Worm (Caenorhabditis elegans) whole organism, L4 larva: ENCODE measurements around the gene unc-43.

Experiments
- F26F4.8 ChIP-seq: fragments of 200-800 bp; sonication (Bioruptor generic); conservative IDR thresholded peaks from 2 replicates; pipeline ENCODE4 v1.3.6; 2022; ENCODE audit warnings: missing genetic modification characterization, missing compliant biosample characterization
- F37D6.2 ChIP-seq: sonication (generic microtip); optimal IDR thresholded peaks from 2 replicates; lab custom pipeline; 2016; ENCODE audit warnings: mild to moderate bottlenecking, missing genetic modification characterization, missing compliant biosample characterization
- F49E8.2 ChIP-seq: sonication (generic microtip); optimal IDR thresholded peaks from 2 replicates; lab custom pipeline; 2016; ENCODE audit warnings: missing compliant biosample characterization, mild to moderate bottlenecking, missing genetic modification characterization, borderline replicate concordance
- R02D3.7 ChIP-seq: fragments of 150-350 bp; sonication (generic microtip); optimal IDR thresholded peaks from 3 replicates; lab custom pipeline; 2014; ENCODE audit warnings: missing biosample characterization, missing genetic modification characterization
- Y105C5A.15 ChIP-seq: fragments of 200-800 bp; sonication (Bioruptor generic); IDR thresholded peaks from 2 replicates; pipeline ENCODE4 v1.3.6; 2022; ENCODE audit warnings: missing genetic modification characterization, missing compliant biosample characterization
- Y48G9A.11 ChIP-seq: fragments of 200-800 bp; sonication (Bioruptor generic); IDR thresholded peaks from 2 replicates; pipeline ENCODE4 v1.3.6; 2022; ENCODE audit warnings: missing genetic modification reagents, missing genetic modification characterization, missing compliant biosample characterization
- Y5F2A.4 ChIP-seq: fragments of 200-800 bp; sonication (Bioruptor generic); optimal IDR thresholded peaks from 2 replicates; lab custom pipeline; 2018; ENCODE audit warnings: mild to moderate bottlenecking, missing genetic modification characterization, missing compliant biosample characterization
- Y75B8A.6 ChIP-seq: fragments of 200-800 bp; sonication (Bioruptor generic); IDR thresholded peaks from 2 replicates; pipeline ENCODE4 v1.3.6; 2022; ENCODE audit warnings: missing genetic modification reagents, missing genetic modification characterization, missing compliant biosample characterization
- ZK546.5 ChIP-seq, 2 experiments: sonication (generic microtip); optimal IDR thresholded peaks; 2 replicates each; lab custom pipeline; 2017; ENCODE audit warnings: missing biosample characterization in 2 of 2, missing genetic modification characterization in 2 of 2
- aha-1 ChIP-seq: fragments of 150-350 bp; peaks from one replicate; lab custom pipeline; 2014; ENCODE audit warnings: missing biosample characterization, missing genetic modification characterization
- aly-2 ChIP-seq: sonication (generic microtip); optimal IDR thresholded peaks from 2 replicates; lab custom pipeline; 2018; ENCODE audit warnings: missing biosample characterization, missing genetic modification characterization
- ama-1 ChIP-seq: fragments of 150-350 bp; optimal IDR thresholded peaks from 2 replicates; lab custom pipeline; 2014; ENCODE audit warnings: inconsistent platforms, mixed read lengths
- arid-1 ChIP-seq: fragments of 200-800 bp; sonication (Bioruptor generic); conservative IDR thresholded peaks from 2 replicates; pipeline ENCODE4 v1.3.6; 2022; ENCODE audit warnings: missing genetic modification reagents, missing genetic modification characterization, missing compliant biosample characterization
- attf-4 ChIP-seq: sonication (generic microtip); optimal IDR thresholded peaks from 3 replicates; lab custom pipeline; 2017; ENCODE audit warnings: missing biosample characterization, missing genetic modification characterization
- ceh-20 ChIP-seq: fragments of 200-800 bp; sonication (Bioruptor generic); IDR thresholded peaks from 2 replicates; pipeline ENCODE4 v1.3.6; 2022; ENCODE audit warnings: missing genetic modification reagents, missing genetic modification characterization, missing compliant biosample characterization
- ceh-28 ChIP-seq: fragments of 150-350 bp; optimal IDR thresholded peaks from 2 replicates; lab custom pipeline; 2014; ENCODE audit warnings: missing biosample characterization, missing genetic modification reagents, missing genetic modification characterization
- ctbp-1 ChIP-seq: fragments of 200-800 bp; sonication (Bioruptor generic); IDR thresholded peaks from 2 replicates; pipeline ENCODE4 v1.3.6; 2022; ENCODE audit warnings: missing genetic modification reagents, missing genetic modification characterization, missing compliant biosample characterization
- daf-12 ChIP-seq: fragments of 150-350 bp; optimal IDR thresholded peaks from 2 replicates; lab custom pipeline; 2014; ENCODE audit warnings: missing biosample characterization, missing genetic modification reagents, missing genetic modification characterization
- dmd-6 ChIP-seq: fragments of 200-800 bp; sonication (Bioruptor generic); IDR thresholded peaks from 2 replicates; pipeline ENCODE4 v1.3.6; 2022; ENCODE audit warnings: missing genetic modification reagents, missing genetic modification characterization, missing compliant biosample characterization
- dmd-9 ChIP-seq: fragments of 200-800 bp; sonication (Bioruptor generic); IDR thresholded peaks from 2 replicates; pipeline ENCODE4 v1.3.6; 2022; ENCODE audit warnings: missing genetic modification reagents, missing genetic modification characterization, missing compliant biosample characterization
- dpl-1 ChIP-seq: fragments of 150-350 bp; optimal IDR thresholded peaks from 2 replicates; lab custom pipeline; 2014; ENCODE audit warnings: missing biosample characterization, missing genetic modification reagents, missing genetic modification characterization
- duxl-1 ChIP-seq: sonication (generic microtip); optimal IDR thresholded peaks from 2 replicates; lab custom pipeline; 2016; ENCODE audit warnings: mild to moderate bottlenecking, missing genetic modification characterization, moderate library complexity, missing compliant biosample characterization; ENCODE audit not compliant: poor library complexity
- egl-43 ChIP-seq: fragments of 200-800 bp; sonication (Bioruptor generic); IDR thresholded peaks from 2 replicates; pipeline ENCODE4 v1.3.6; 2022; ENCODE audit warnings: missing genetic modification reagents, missing genetic modification characterization, missing compliant biosample characterization
- gei-8 ChIP-seq: fragments of 200-800 bp; sonication (Bioruptor generic); optimal IDR thresholded peaks from 2 replicates; lab custom pipeline; 2018; ENCODE audit warnings: mild to moderate bottlenecking, missing genetic modification characterization, missing compliant biosample characterization
- hmg-1.1 ChIP-seq: fragments of 200-800 bp; sonication (Bioruptor generic); IDR thresholded peaks from 2 replicates; pipeline ENCODE4 v1.3.6; 2022; ENCODE audit warnings: missing genetic modification reagents, missing genetic modification characterization, missing compliant biosample characterization
- jun-1 ChIP-seq: fragments of 150-350 bp; optimal IDR thresholded peaks from 2 replicates; lab custom pipeline; 2014; ENCODE audit warnings: missing biosample characterization, missing genetic modification reagents, missing genetic modification characterization
- lin-39 ChIP-seq: fragments of 150-350 bp; optimal IDR thresholded peaks from 2 replicates; lab custom pipeline; 2014; ENCODE audit warnings: missing biosample characterization, missing genetic modification reagents, missing genetic modification characterization
- lsy-2 ChIP-seq, 2 experiments: fragments of 150-350 bp in 1 of 2; sonication (generic microtip) in 1 of 2; optimal IDR thresholded peaks; 2 replicates each; lab custom pipeline; 2014 to 2017; ENCODE audit warnings: missing biosample characterization in 2 of 2, missing genetic modification characterization in 2 of 2
- mep-1 ChIP-seq: fragments of 150-350 bp; sonication (generic microtip); optimal IDR thresholded peaks from 3 replicates; lab custom pipeline; 2014; ENCODE audit warnings: missing biosample characterization, missing genetic modification characterization
- mes-2 ChIP-seq: sonication (generic microtip); optimal IDR thresholded peaks from 2 replicates; lab custom pipeline; 2016; ENCODE audit warnings: missing genotype, mild to moderate bottlenecking, missing genetic modification characterization, missing compliant biosample characterization; ENCODE audit not compliant: poor library complexity, severe bottlenecking
- mxl-3 ChIP-seq: fragments of 200-800 bp; sonication (Bioruptor generic); optimal IDR thresholded peaks from 2 replicates; lab custom pipeline; 2018; ENCODE audit warnings: mild to moderate bottlenecking, missing genetic modification characterization, missing compliant biosample characterization
- nhr-10 ChIP-seq: fragments of 150-350 bp; optimal IDR thresholded peaks from 2 replicates; lab custom pipeline; 2014; ENCODE audit warnings: missing biosample characterization, missing genetic modification characterization
- nhr-25 ChIP-seq: sonication (generic microtip); optimal IDR thresholded peaks from 2 replicates; lab custom pipeline; 2017; ENCODE audit warnings: missing genetic modification characterization, mild to moderate bottlenecking, missing compliant biosample characterization, antibody characterized with exemption, moderate library complexity, borderline replicate concordance; ENCODE audit not compliant: insufficient read depth
- nhr-42 ChIP-seq: fragments of 200-800 bp; sonication (Bioruptor generic); IDR thresholded peaks from 2 replicates; pipeline ENCODE4 v1.3.6; 2022; ENCODE audit warnings: missing genetic modification characterization, missing compliant biosample characterization
- nhr-48 ChIP-seq: sonication (generic microtip); optimal IDR thresholded peaks from 2 replicates; lab custom pipeline; 2016; ENCODE audit warnings: mild to moderate bottlenecking, missing genetic modification characterization, missing compliant biosample characterization
- nhr-6 ChIP-seq: fragments of 150-350 bp; optimal IDR thresholded peaks from 2 replicates; lab custom pipeline; 2014; ENCODE audit warnings: missing biosample characterization, missing genetic modification characterization
- pqm-1 ChIP-seq: sonication (generic microtip); optimal IDR thresholded peaks from 2 replicates; lab custom pipeline; 2017; ENCODE audit warnings: missing biosample characterization, missing genetic modification characterization
- rbr-2 ChIP-seq: sonication (generic microtip); optimal IDR thresholded peaks from 2 replicates; lab custom pipeline; 2016; ENCODE audit warnings: missing genotype, missing genetic modification characterization, missing compliant biosample characterization
- sdz-12 ChIP-seq: fragments of 200-800 bp; sonication (Bioruptor generic); optimal IDR thresholded peaks from 2 replicates; lab custom pipeline; 2018; ENCODE audit warnings: mild to moderate bottlenecking, missing genetic modification characterization, missing compliant biosample characterization
- set-16 ChIP-seq: fragments of 200-800 bp; sonication (Bioruptor generic); IDR thresholded peaks from 2 replicates; pipeline ENCODE4 v1.3.6; 2022; ENCODE audit warnings: missing genetic modification reagents, missing genetic modification characterization, missing compliant biosample characterization
- tag-97 ChIP-seq: fragments of 200-800 bp; sonication (Bioruptor generic); IDR thresholded peaks from 2 replicates; pipeline ENCODE4 v1.3.6; 2022; ENCODE audit warnings: missing genetic modification characterization, missing compliant biosample characterization
- unc-130 ChIP-seq: sonication (generic microtip); optimal IDR thresholded peaks from 2 replicates; lab custom pipeline; 2016; ENCODE audit warnings: missing genetic modification reagents, missing genetic modification characterization, missing compliant biosample characterization
- unc-39 ChIP-seq: sonication (generic microtip); optimal IDR thresholded peaks from 2 replicates; lab custom pipeline; 2017; ENCODE audit warnings: missing biosample characterization, missing genetic modification characterization
- zfp-2 ChIP-seq: sonication (generic microtip); optimal IDR thresholded peaks from 2 replicates; lab custom pipeline; 2016; ENCODE audit warnings: mild to moderate bottlenecking, missing genetic modification characterization, missing compliant biosample characterization
- zfp-3 ChIP-seq: fragments of 200-800 bp; sonication (Bioruptor generic); conservative IDR thresholded peaks from 2 replicates; pipeline ENCODE4 v1.3.6; 2022; ENCODE audit warnings: missing genetic modification reagents, missing genetic modification characterization, missing compliant biosample characterization
- zip-2 ChIP-seq: fragments of 150-350 bp; optimal IDR thresholded peaks from 2 replicates; lab custom pipeline; 2014; ENCODE audit warnings: missing biosample characterization, missing genetic modification characterization
- ztf-11 ChIP-seq: fragments of 150-350 bp; optimal IDR thresholded peaks from 2 replicates; lab custom pipeline; 2014; ENCODE audit warnings: missing biosample characterization, missing genetic modification characterization

unc-43 gene

ce11 chrIV:10387113-10387512, 37.1 kb upstream of the unc-43 start, which contains the start of gene nfu-1:
Gene nfu-1, plus strand, starts transcription at chrIV:10387413.
- TF ChIP-seq nhr-48 (tag; lab: Kevin White, UChicago) (no peak), arid-1 (GFP tag; lab: Robert Waterston, UW) (0 out of 2 replicates have a peak, but pooled peaks have one; percentile 22), F49E8.2 (tag; lab: Kevin White, UChicago) (peak; percentile 0), F26F4.8 (no peak), gei-8 (no peak), mep-1 (no peak), ama-1 (lab: Kevin White, UChicago) (no peak)
- TF ChIP-seq, all 104 proteins: peak for 2

- no peak for TF ChIP-seq nhr-6 (tag; lab: Kevin White, UChicago)
- TF ChIP-seq jun-1 (tag; lab: Kevin White, UChicago) = no peak
- TF ChIP-seq unc-39 = no peak
- peak; percentile 98 for TF ChIP-seq aha-1 (tag; lab: Kevin White, UChicago)
- TF ChIP-seq ctbp-1 (GFP tag; lab: Robert Waterston, UW) = no peak
- TF ChIP-seq Y48G9A.11 (GFP tag; lab: Robert Waterston, UW) = no peak
- TF ChIP-seq dmd-9 (GFP tag; lab: Robert Waterston, UW) = no peak
- no peak for TF ChIP-seq F37D6.2
Observed at ce11 chrIV:10382894-10383293, 32.9 kb upstream of the unc-43 start.

ce11 chrIV:10381035-10381434, 31.0 kb upstream of the unc-43 start:
- TF ChIP-seq nhr-48 (tag; lab: Kevin White, UChicago) = no peak
- TF ChIP-seq duxl-1 (tag; lab: Kevin White, UChicago) = no peak
- TF ChIP-seq mes-2 = peak; percentile 52
- peak; percentile 3 for TF ChIP-seq unc-130 (GFP tag; lab: Kevin White, UChicago)
- TF ChIP-seq Y5F2A.4 (GFP tag; lab: Kevin White, UChicago) = no peak
- 0 out of 2 replicates have a peak, but pooled peaks have one; percentile 12 for TF ChIP-seq Y48G9A.11 (GFP tag; lab: Robert Waterston, UW)
- TF ChIP-seq hmg-1.1 (GFP tag; lab: Robert Waterston, UW) = no peak
- no peak for TF ChIP-seq set-16
- TF ChIP-seq aly-2 (tag; lab: Kevin White, UChicago) = peak; percentile 32
- TF ChIP-seq ctbp-1 (GFP tag; lab: Robert Waterston, UW) = no peak
- TF ChIP-seq nhr-25 = no peak
- no peak for TF ChIP-seq egl-43 (GFP tag; lab: Robert Waterston, UW)
- TF ChIP-seq daf-12 (tag; lab: Kevin White, UChicago) = no peak
- TF ChIP-seq attf-4 (tag; lab: Kevin White, UChicago) = no peak

- peak; percentile 29 for TF ChIP-seq F37D6.2
- no peak for TF ChIP-seq Y75B8A.6 (GFP tag; lab: Robert Waterston, UW)
- no peak for TF ChIP-seq lin-39 (tag; lab: Kevin White, UChicago)
- no peak for TF ChIP-seq zfp-3
- TF ChIP-seq dmd-6 = peak; percentile 51
- TF ChIP-seq ztf-11 (tag; lab: Kevin White, UChicago) = no peak
- peak in 1 of 2 experiments; percentile 63 for TF ChIP-seq lsy-2 (tag; optimal IDR thresholded peaks at IDR 0.05; lab: Kevin White, UChicago)
- TF ChIP-seq sdz-12 (GFP tag; lab: Kevin White, UChicago) = no peak
- TF ChIP-seq mxl-3 (GFP tag; lab: Kevin White, UChicago) = peak; percentile 94
- no peak for TF ChIP-seq zip-2 (tag; lab: Kevin White, UChicago)
- TF ChIP-seq gei-8 = no peak
- TF ChIP-seq zfp-2 (tag; lab: Kevin White, UChicago) = no peak
- TF ChIP-seq arid-1 (GFP tag; lab: Robert Waterston, UW) = no peak
- TF ChIP-seq egl-43 (GFP tag; lab: Robert Waterston, UW) = peak; percentile 48; the same call in 1 of the 2 replicates
- no peak for TF ChIP-seq ZK546.5 (tag; optimal IDR thresholded peaks at IDR 0.05; lab: Kevin White, UChicago)
- TF ChIP-seq unc-130 (GFP tag; lab: Kevin White, UChicago) = peak; percentile 24
- TF ChIP-seq R02D3.7 (tag; lab: Kevin White, UChicago) = no peak
- peak; percentile 46 for TF ChIP-seq rbr-2 (tag; lab: Kevin White, UChicago)
- TF ChIP-seq nhr-10 (tag; lab: Kevin White, UChicago) = no peak
- TF ChIP-seq dpl-1 = peak; percentile 51
- no peak for TF ChIP-seq pqm-1 (tag; lab: Kevin White, UChicago)
- TF ChIP-seq tag-97 (GFP tag; lab: Robert Waterston, UW) = no peak
- peak; percentile 62; the same call in 1 of the 2 replicates for TF ChIP-seq ceh-20
- TF ChIP-seq Y105C5A.15 (GFP tag; lab: Robert Waterston, UW) = no peak
- no peak for TF ChIP-seq nhr-42
- TF ChIP-seq ceh-28 (tag; lab: Kevin White, UChicago) = no peak
Observed at ce11 chrIV:10380626-10381025, 30.6 kb upstream of the unc-43 start.
